Worm (Caenorhabditis elegans): ENCODE measurements around the gene ZK418.7.

ZK418.7 gene

ce11 chrIII:7060531-7061095, 20.0 kb downstream of the ZK418.7 start, which contains the start of gene egg-2:
Gene egg-2 (minus strand): TSS chrIII:7060583.
- TF ChIP-seq ceh-39 (tag; optimal IDR thresholded peaks at IDR 0.05) (no peak), elt-1 (tag; optimal IDR thresholded peaks at IDR 0.05; ENCODE audit: borderline replicate concordance, insufficient read depth) (no peak), lsy-2 (tag; optimal IDR thresholded peaks at IDR 0.05) (no peak), lin-32 (GFP tag; optimal IDR thresholded peaks at IDR 0.05) (no peak), mab-5 (tag; optimal IDR thresholded peaks at IDR 0.05) (no peak), zip-8 (tag; optimal IDR thresholded peaks at IDR 0.05) (no peak), bed-3 (GFP tag; optimal IDR thresholded peaks at IDR 0.05) (no peak), nhr-28 (tag; optimal IDR thresholded peaks at IDR 0.05) (no peak), ceh-43 (GFP tag; optimal IDR thresholded peaks at IDR 0.05) (no peak), flh-1 (GFP tag; optimal IDR thresholded peaks at IDR 0.05) (no peak), nhr-76 (tag; optimal IDR thresholded peaks at IDR 0.05) (no peak), ztf-11 (tag; optimal IDR thresholded peaks at IDR 0.05) (no peak)

DNA sequence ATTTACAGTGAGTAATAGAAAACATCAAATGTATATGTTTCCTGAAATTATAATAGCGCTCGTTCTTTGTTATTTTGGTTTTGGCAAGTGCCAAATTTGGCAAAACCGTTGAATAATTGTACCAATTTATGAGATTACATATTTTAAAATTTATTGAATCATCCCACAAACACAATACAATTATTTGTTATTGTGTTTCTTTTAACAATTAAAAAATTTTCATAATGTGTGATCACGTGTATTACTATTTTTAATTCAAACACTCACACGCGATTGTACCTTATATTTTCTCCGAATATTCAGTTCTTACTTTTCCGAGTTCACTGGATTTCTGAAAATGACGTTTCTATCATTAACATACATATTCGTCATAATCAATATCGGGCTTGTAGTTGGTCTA, 24.3 kb downstream of the ZK418.7 start, which contains the start of gene R01H2.2:
TSS of gene R01H2.2 (plus strand) at position 301 of the 400 bp plus-strand sequence.
- TF ChIP-seq unc-62 (GFP tag; optimal IDR thresholded peaks at IDR 0.05) (no peak), sptf-1 (tag; optimal IDR thresholded peaks at IDR 0.05) (no peak), ces-1 (GFP tag; optimal IDR thresholded peaks at IDR 0.05) (no peak)

DNA sequence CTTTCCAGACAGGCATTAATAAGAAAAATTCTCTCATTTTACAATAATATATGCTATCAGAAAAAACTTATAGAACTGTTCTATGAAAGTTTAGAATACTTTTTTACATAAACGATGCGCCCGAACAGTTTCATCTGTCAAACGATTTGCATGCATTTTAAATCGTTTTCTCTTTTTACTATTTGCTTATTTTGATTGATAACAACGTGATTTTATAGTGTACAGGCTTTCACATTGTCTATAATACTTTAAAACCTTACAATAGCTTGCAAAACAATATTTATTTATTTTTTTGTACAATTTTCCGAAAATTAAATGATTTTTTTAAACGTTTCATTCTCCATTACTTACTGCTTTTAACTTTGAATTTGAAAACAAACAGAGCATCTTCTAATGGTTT, 34.9 kb downstream of the ZK418.7 start, which contains the start of gene R01H2.7:
TSS of gene R01H2.7 (minus strand) at position 101 of the 400 bp plus-strand sequence.
- TF ChIP-seq snpc-4 (tag; optimal IDR thresholded peaks at IDR 0.05) (no peak), lin-32 (GFP tag; optimal IDR thresholded peaks at IDR 0.05) (no peak), cnd-1 (tag; optimal IDR thresholded peaks at IDR 0.05) (no peak), unc-62 (GFP tag; optimal IDR thresholded peaks at IDR 0.05) (no peak), tbx-8 (GFP tag; optimal IDR thresholded peaks at IDR 0.05) (no peak), zip-8 (tag; optimal IDR thresholded peaks at IDR 0.05) (no peak), nhr-237 (tag; optimal IDR thresholded peaks at IDR 0.05) (no peak), elt-1 (tag; optimal IDR thresholded peaks at IDR 0.05; ENCODE audit: borderline replicate concordance, insufficient read depth) (no peak), bed-3 (GFP tag; optimal IDR thresholded peaks at IDR 0.05) (no peak), nhr-76 (tag; optimal IDR thresholded peaks at IDR 0.05) (no peak), ces-1 (GFP tag; optimal IDR thresholded peaks at IDR 0.05) (no peak), mep-1 (tag; optimal IDR thresholded peaks at IDR 0.05) (no peak), flh-1 (GFP tag; optimal IDR thresholded peaks at IDR 0.05) (no peak), ceh-39 (tag; optimal IDR thresholded peaks at IDR 0.05) (no peak)

ce11 chrIII:7034252-7035223, 46.1 kb downstream of the ZK418.7 start:
- peak; percentile 80 for TF ChIP-seq blmp-1 (tag; optimal IDR thresholded peaks at IDR 0.05)
- no peak for TF ChIP-seq tbx-8 (GFP tag; optimal IDR thresholded peaks at IDR 0.05)

ce11 chrIII:7032070-7032469, 48.5 kb downstream of the ZK418.7 start:
- TF ChIP-seq unc-62 (GFP tag; optimal IDR thresholded peaks at IDR 0.05) (no peak), elt-1 (tag; optimal IDR thresholded peaks at IDR 0.05; ENCODE audit: borderline replicate concordance, insufficient read depth) (no peak), blmp-1 (tag; optimal IDR thresholded peaks at IDR 0.05) (no peak), drap-1 (GFP tag; optimal IDR thresholded peaks at IDR 0.05) (no peak), cnd-1 (tag; optimal IDR thresholded peaks at IDR 0.05) (no peak), hlh-1 (tag; optimal IDR thresholded peaks at IDR 0.05) (peak; percentile 31), ceh-83 (GFP tag; optimal IDR thresholded peaks at IDR 0.05) (no peak), lin-32 (GFP tag; optimal IDR thresholded peaks at IDR 0.05) (no peak)

DNA sequence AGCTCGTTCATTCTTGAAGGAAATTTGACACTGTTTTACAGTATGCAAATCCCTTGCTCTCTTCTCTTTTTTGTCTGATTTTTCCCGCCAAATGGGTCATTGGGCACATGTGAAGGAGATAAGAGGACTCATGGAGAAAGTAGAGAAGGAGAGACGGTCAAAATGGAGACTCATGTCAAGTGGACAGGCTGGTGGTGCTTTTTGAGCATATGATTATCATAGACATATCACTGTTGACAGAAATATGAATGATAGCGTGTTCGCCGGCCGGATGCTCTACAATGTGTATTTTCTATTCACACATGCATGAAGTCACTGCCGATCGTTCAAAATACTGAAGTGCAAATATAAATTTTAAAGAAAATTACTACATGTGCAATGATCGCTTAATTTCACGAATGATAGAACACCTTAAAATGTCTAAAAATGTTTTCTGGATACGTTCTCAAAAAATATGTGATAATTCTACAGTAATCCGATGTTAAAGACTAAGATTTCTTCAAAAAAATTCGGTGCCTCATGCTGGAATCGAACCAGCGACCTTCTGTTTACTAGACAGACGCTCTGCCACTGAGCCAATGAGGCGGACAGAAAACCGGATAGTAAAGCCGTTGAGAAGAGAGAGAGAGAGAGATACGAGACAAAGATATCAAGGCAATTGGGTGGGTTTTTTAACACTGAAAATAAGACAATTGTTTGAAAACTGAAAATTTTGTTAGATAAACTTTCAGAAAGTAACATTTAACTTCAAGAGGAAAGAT, 50.4 kb downstream of the ZK418.7 start:
- TF ChIP-seq ceh-83 (GFP tag; optimal IDR thresholded peaks at IDR 0.05) (peak; percentile 71), ceh-43 (GFP tag; optimal IDR thresholded peaks at IDR 0.05) (peak; percentile 38), bed-3 (GFP tag; optimal IDR thresholded peaks at IDR 0.05) (peak; percentile 33), unc-120 (tag; optimal IDR thresholded peaks at IDR 0.05; ENCODE audit: poor library complexity, severe bottlenecking) (peak; percentile 45), unc-39 (tag; optimal IDR thresholded peaks at IDR 0.05) (no peak), mls-2 (tag; optimal IDR thresholded peaks at IDR 0.05) (peak; percentile 49), M03D4.4 (tag; optimal IDR thresholded peaks at IDR 0.05) (peak; percentile 71), nhr-28 (tag; optimal IDR thresholded peaks at IDR 0.05) (no peak), lin-13 (tag; optimal IDR thresholded peaks at IDR 0.05) (no peak), lsy-2 (tag; optimal IDR thresholded peaks at IDR 0.05) (peak; percentile 10), sptf-1 (tag; optimal IDR thresholded peaks at IDR 0.05) (peak; percentile 75), drap-1 (GFP tag; optimal IDR thresholded peaks at IDR 0.05) (peak; percentile 34), mab-5 (tag; optimal IDR thresholded peaks at IDR 0.05) (no peak), sem-2 (GFP tag; optimal IDR thresholded peaks at IDR 0.05) (peak; percentile 61), lin-32 (GFP tag; optimal IDR thresholded peaks at IDR 0.05) (no peak), elt-1 (tag; optimal IDR thresholded peaks at IDR 0.05; ENCODE audit: borderline replicate concordance, insufficient read depth) (no peak), cnd-1 (tag; optimal IDR thresholded peaks at IDR 0.05) (peak; percentile 75), hlh-1 (tag; optimal IDR thresholded peaks at IDR 0.05) (no peak)
